Worm (Caenorhabditis elegans) whole organism, L3 larva: ENCODE results near the gene bcc-1.

Source experiments
- ZK546.5 ChIP-seq: sonication (generic microtip); optimal IDR thresholded peaks from 2 replicates; lab custom pipeline; 2017; ENCODE audit warnings: missing biosample characterization, missing genetic modification characterization
- ama-1 ChIP-seq: fragments of 150-350 bp; optimal IDR thresholded peaks from 2 replicates; lab custom pipeline; 2018
- ceh-28 ChIP-seq: fragments of 150-350 bp; optimal IDR thresholded peaks from 2 replicates; lab custom pipeline; 2014; ENCODE audit warnings: missing biosample characterization, missing genetic modification reagents, missing genetic modification characterization
- daf-12 ChIP-seq: fragments of 150-350 bp; optimal IDR thresholded peaks from 2 replicates; lab custom pipeline; 2014; ENCODE audit warnings: missing biosample characterization, missing genetic modification reagents, missing genetic modification characterization
- elt-1 ChIP-seq: fragments of 150-350 bp; optimal IDR thresholded peaks from 2 replicates; lab custom pipeline; 2014; ENCODE audit warnings: missing biosample characterization, missing genetic modification characterization
- elt-2 ChIP-seq: sonication (generic microtip); optimal IDR thresholded peaks from 2 replicates; lab custom pipeline; 2016; ENCODE audit warnings: missing genetic modification reagents, mild to moderate bottlenecking, missing genetic modification characterization, missing compliant biosample characterization
- lin-15B ChIP-seq: fragments of 150-350 bp; optimal IDR thresholded peaks from 2 replicates; lab custom pipeline; 2014; ENCODE audit warnings: missing biosample characterization, missing genetic modification characterization
- nhr-12 ChIP-seq: fragments of 150-350 bp; optimal IDR thresholded peaks from 2 replicates; lab custom pipeline; 2014; ENCODE audit warnings: missing biosample characterization, missing genetic modification characterization
- nhr-237 ChIP-seq: fragments of 150-350 bp; optimal IDR thresholded peaks from 2 replicates; lab custom pipeline; 2014; ENCODE audit warnings: missing biosample characterization, missing genetic modification characterization
- nhr-67 ChIP-seq: fragments of 150-350 bp; optimal IDR thresholded peaks from 2 replicates; lab custom pipeline; 2014; ENCODE audit warnings: missing biosample characterization, missing genetic modification characterization
- pqm-1 ChIP-seq: fragments of 150-350 bp; optimal IDR thresholded peaks from 2 replicates; lab custom pipeline; 2017; ENCODE audit warnings: missing biosample characterization, missing genetic modification characterization, inconsistent platforms
- unc-39 ChIP-seq: sonication (generic microtip); optimal IDR thresholded peaks from 4 replicates; lab custom pipeline; 2017; ENCODE audit warnings: missing biosample characterization, missing genetic modification characterization
- unc-62 ChIP-seq: fragments of 150-350 bp; sonication (generic microtip); optimal IDR thresholded peaks from 4 replicates; lab custom pipeline; 2014; ENCODE audit warnings: missing biosample characterization, missing genetic modification reagents, missing genetic modification characterization
- zag-1 ChIP-seq: fragments of 150-350 bp; optimal IDR thresholded peaks from 2 replicates; lab custom pipeline; 2014; ENCODE audit warnings: missing biosample characterization, missing genetic modification characterization

DNA sequence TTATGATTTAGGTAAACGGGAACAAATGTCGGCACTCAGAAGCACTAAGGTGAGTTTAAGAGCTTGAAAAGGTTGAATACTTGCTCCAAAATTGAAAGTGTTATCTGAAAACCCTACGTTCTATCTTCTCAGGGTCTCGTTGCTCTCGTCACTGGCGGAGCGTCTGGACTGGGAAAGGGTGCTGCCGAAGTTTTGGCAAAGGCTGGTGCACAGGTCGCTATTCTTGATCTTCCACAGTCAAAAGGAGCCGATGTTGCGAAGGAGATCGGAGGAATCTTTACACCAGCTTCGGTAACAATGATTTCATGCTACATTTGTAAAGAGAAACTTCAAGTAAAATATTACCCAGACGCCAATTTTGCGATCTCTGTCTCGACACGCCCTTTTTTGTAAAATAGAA is 38.9 kb upstream of the bcc-1 start, which contains the start of gene ard-1:
- no peak for TF ChIP-seq nhr-67
- TF ChIP-seq ama-1 (lab: Kevin White, UChicago), result no peak
- no peak for TF ChIP-seq unc-39 (tag; lab: Kevin White, UChicago)
- no peak for TF ChIP-seq elt-2 (tag; lab: Kevin White, UChicago)
- no peak for TF ChIP-seq lin-15B (tag; lab: Kevin White, UChicago)
- TF ChIP-seq zag-1, result no peak
- TF ChIP-seq elt-1 (tag; lab: Kevin White, UChicago), result no peak
- no peak for TF ChIP-seq ZK546.5 (tag; lab: Kevin White, UChicago)
- TF ChIP-seq nhr-237 (tag; lab: Kevin White, UChicago), result no peak
- TF ChIP-seq daf-12 (tag; lab: Kevin White, UChicago), result no peak
- no peak for TF ChIP-seq pqm-1 (tag; lab: Kevin White, UChicago)
- TF ChIP-seq nhr-12 (tag; lab: Kevin White, UChicago), result no peak
- no peak for TF ChIP-seq unc-62 (GFP tag; lab: Kevin White, UChicago)
- no peak for TF ChIP-seq ceh-28 (tag; lab: Kevin White, UChicago)
